Worm (Caenorhabditis elegans) whole organism, L2 larva: ENCODE data around the gene ZK185.4.

Experiments
- elt-3 ChIP-seq: sonication (generic microtip); optimal IDR thresholded peaks from 2 replicates; lab custom pipeline; 2017; ENCODE audit warnings: missing biosample characterization, missing genetic modification characterization
- nhr-25 ChIP-seq: fragments of 150-350 bp; sonication (generic microtip); optimal IDR thresholded peaks from 3 replicates; lab custom pipeline; 2014; ENCODE audit warnings: missing biosample characterization, missing genetic modification characterization
- ztf-11 ChIP-seq: sonication (generic microtip); optimal IDR thresholded peaks from 2 replicates; lab custom pipeline; 2017; ENCODE audit warnings: missing biosample characterization, missing genetic modification characterization

ce11 chrIV:4481298-4481697, 51.6 kb downstream of the ZK185.4 start:
- no peak for TF ChIP-seq ztf-11 (tag; lab: Kevin White, UChicago)
- no peak for TF ChIP-seq nhr-25 (tag; lab: Kevin White, UChicago)
- TF ChIP-seq elt-3, result no peak
